Worm (Caenorhabditis elegans): ENCODE measurements around the gene clc-31.

Gene clc-31

ce11 chrII:379935-380334 lies 39.6 kb downstream of the clc-31 start, which contains the start of gene C03H5.7:
Gene C03H5.7, plus strand, starts transcription at chrII:380235.
- TF ChIP-seq unc-62 (GFP tag; optimal IDR thresholded peaks at IDR 0.05) = no peak

- TF ChIP-seq unc-62 (GFP tag; optimal IDR thresholded peaks at IDR 0.05) = no peak
These were observed 44.9 kb downstream of the clc-31 start, which contains the start of gene C03H5.5 for ce11 chrII:385258-385657. Gene C03H5.5, minus strand, starts transcription at chrII:385358.

ce11 chrII:385957-386356 lies 45.6 kb downstream of the clc-31 start, which contains the start of gene C03H5.3:
Gene C03H5.3, plus strand, starts transcription at chrII:386088.
- no peak for TF ChIP-seq unc-62 (GFP tag; optimal IDR thresholded peaks at IDR 0.05)

- TF ChIP-seq unc-62 (GFP tag; optimal IDR thresholded peaks at IDR 0.05) = no peak
These were observed 47.6 kb downstream of the clc-31 start for ce11 chrII:387844-388355.

- TF ChIP-seq unc-62 (GFP tag; optimal IDR thresholded peaks at IDR 0.05) = no peak
These were observed 48.2 kb downstream of the clc-31 start, which contains the start of gene nstp-4 for ce11 chrII:388533-388932. Gene nstp-4, plus strand, starts transcription at chrII:388833.
